Worm (Caenorhabditis elegans) whole organism, L4/young adult: ENCODE data around the gene M03E7.3.

Source experiments
- W03F9.2 ChIP-seq: fragments of 150-350 bp; optimal IDR thresholded peaks from 2 replicates; lab custom pipeline; 2014; ENCODE audit warnings: missing biosample characterization, missing genetic modification characterization
- dao-5 ChIP-seq: sonication (generic microtip); optimal IDR thresholded peaks from 2 replicates; lab custom pipeline; 2016; ENCODE audit warnings: missing genotype, missing genetic modification characterization, moderate library complexity, missing compliant biosample characterization
- him-1 ChIP-seq: sonication (generic microtip); optimal IDR thresholded peaks from 2 replicates; lab custom pipeline; 2016; ENCODE audit warnings: missing genotype, missing genetic modification reagents, missing genetic modification characterization, missing compliant biosample characterization

DNA sequence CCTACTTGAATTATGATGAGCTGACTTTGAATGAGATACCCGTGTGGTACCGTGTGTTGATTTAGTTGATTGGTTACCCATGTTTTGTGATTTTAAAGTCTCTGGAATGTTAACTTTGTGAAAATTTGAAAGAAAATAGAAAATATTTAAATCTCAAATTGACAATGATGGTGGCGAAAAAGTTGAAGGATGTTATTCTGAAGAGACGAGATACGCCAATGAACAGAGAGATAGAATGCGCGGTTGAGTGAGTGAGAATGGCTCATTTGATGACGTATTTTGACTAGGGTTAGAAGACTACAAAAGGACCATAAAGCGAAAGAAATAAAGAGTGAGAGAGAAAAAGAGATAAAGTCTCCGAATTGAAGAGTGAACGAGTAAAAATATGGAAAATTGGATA, 44.4 kb upstream of the M03E7.3 start, which contains the start of gene glb-6:
- TF ChIP-seq him-1 (tag; lab: Kevin White, UChicago) (no peak), dao-5 (tag; lab: Kevin White, UChicago) (no peak), W03F9.2 (tag; lab: Kevin White, UChicago) (no peak)
